Worm (Caenorhabditis elegans) whole organism, dauer: ENCODE measurements around the gene T03G6.3.

Experiments
- unc-62 ChIP-seq: sonication (generic microtip); optimal IDR thresholded peaks from 2 replicates; lab custom pipeline; 2017; ENCODE audit warnings: missing biosample characterization, missing genetic modification reagents, missing genetic modification characterization

Gene T03G6.3

ce11 chrX:2595027-2595756 is 20.3 kb downstream of the T03G6.3 start:
- no peak for TF ChIP-seq unc-62 (GFP tag; lab: Kevin White, UChicago)

DNA sequence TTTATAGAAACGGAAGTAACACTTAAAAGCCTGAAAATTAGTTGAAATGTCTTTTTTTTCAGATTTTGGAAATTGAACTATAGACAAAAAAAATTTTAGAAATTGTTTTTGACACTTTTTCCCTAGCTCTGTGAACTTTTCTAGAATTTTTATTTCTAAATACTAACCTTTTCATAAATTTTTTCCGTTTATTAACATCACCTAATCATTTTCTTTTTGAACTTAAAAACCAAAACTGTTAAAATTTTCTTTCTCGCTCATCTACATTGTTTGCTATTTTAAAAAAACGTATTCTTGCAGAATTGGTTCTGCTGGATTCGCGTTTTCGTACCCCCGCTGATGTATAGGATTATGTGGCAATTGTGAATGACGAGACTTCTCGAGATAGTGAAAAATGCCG is 21.8 kb downstream of the T03G6.3 start, which contains the start of the genes nhr-40 and T03G6.7:
TSS of gene nhr-40 (plus strand) at position 301 of the 400 bp plus-strand sequence.
TSS of gene T03G6.7 (plus strand) at position 337 of the 400 bp plus-strand sequence.
- TF ChIP-seq unc-62 (GFP tag; lab: Kevin White, UChicago), result no peak

DNA sequence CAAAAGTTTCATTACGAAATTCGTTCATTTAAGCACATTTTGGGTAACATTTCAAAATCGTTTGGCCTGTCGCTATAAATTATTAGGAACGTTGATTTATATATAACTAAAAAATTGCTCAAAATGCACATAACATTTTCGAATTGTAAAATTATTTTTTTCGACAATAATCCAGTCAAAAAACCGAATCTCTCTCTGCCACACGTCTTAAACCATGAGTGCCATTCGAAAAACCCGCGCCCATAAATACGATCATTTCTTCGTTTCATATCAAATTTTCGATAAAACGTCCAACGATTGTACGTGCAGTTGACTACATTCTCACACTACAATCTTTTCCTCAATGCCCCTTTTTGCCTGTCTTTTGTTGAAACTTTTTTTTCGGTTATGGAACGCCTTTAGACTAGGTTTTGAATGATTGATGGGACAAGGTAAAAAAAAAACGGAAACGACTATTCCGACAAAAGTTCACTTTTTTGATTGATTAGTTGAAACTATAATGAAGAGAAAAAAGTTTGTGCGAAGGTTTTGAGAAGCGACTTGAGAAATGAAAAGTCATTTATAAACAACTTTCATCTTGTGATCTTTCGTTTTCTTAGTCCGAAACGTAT is 22.8 kb downstream of the T03G6.3 start:
- no peak for TF ChIP-seq unc-62 (GFP tag; lab: Kevin White, UChicago)

ce11 chrX:2591586-2592000 is 23.9 kb downstream of the T03G6.3 start:
- TF ChIP-seq unc-62 (GFP tag; lab: Kevin White, UChicago), result no peak

DNA sequence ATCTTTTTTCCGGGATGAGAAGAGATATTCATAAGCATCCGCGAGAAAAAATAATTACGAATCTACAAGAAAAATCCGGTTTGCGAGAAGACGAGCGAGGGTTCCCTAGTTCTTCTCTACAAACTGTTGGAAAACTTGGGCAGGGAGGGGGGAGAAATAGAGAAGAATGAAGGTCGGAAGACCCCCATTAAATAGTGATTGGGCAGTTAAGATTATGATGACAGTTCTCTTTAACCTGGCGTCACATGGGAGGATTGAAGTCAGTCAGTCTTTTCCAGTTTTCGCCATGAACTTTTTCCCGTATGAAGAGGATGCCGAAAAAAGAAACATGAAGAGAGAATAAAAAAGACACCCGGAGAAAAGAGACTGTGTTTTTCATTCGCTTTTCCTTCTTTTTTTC is 24.7 kb downstream of the T03G6.3 start:
- no peak for TF ChIP-seq unc-62 (GFP tag; lab: Kevin White, UChicago)

- TF ChIP-seq unc-62 (GFP tag; lab: Kevin White, UChicago), result no peak
Observed at ce11 chrX:2590023-2590422, 25.5 kb downstream of the T03G6.3 start.

DNA sequence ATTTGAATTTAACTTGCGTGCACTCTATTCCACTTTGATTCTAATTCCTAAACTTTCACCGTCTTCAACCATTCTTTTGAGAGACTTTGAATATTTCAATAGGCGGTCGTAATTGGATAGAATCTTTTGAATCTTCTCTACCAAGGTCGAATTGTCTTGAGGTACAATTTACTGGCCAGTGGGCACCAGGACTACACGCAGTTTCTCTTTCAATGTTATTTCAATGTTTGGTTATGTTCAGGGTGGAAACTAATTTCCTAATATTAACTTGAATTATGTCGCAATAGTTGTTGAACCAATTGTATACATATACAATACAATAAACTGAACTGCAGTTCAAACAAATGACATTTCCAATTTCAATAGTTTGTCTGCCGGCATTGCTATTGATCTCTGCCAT is 27.5 kb downstream of the T03G6.3 start:
- no peak for TF ChIP-seq unc-62 (GFP tag; lab: Kevin White, UChicago)

ce11 chrX:2585655-2586054 is 29.9 kb downstream of the T03G6.3 start, which contains the start of gene H01M10.2:
TSS of gene H01M10.2 (minus strand) at chrX:2585755.
- TF ChIP-seq unc-62 (GFP tag; lab: Kevin White, UChicago), result no peak

DNA sequence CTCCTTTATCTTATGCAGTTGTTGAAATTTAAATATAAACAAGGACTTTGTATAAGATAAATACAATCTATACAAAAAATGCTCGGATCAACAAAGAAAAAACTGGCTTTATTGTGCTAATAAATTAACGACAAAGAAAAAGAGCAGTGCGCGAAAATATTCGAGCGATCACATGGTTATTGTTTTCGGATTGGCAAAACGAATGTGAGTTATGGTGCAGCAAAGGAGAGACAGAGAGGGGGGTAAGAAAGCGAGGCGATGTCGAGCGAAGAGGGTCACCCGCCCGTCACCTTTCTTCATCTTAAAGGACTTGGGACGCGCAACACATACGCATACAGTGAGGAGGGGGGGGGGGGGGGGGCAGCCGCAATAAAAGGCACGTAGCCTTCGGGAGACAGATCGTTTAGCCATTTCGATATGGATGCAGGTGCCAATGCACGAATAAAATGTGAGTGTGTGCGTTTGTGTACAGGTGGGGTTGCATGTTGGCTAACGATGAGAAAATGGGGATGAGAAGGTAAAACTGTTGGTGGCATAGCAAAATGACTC is 32.3 kb downstream of the T03G6.3 start:
- TF ChIP-seq unc-62 (GFP tag; lab: Kevin White, UChicago), result no peak

DNA sequence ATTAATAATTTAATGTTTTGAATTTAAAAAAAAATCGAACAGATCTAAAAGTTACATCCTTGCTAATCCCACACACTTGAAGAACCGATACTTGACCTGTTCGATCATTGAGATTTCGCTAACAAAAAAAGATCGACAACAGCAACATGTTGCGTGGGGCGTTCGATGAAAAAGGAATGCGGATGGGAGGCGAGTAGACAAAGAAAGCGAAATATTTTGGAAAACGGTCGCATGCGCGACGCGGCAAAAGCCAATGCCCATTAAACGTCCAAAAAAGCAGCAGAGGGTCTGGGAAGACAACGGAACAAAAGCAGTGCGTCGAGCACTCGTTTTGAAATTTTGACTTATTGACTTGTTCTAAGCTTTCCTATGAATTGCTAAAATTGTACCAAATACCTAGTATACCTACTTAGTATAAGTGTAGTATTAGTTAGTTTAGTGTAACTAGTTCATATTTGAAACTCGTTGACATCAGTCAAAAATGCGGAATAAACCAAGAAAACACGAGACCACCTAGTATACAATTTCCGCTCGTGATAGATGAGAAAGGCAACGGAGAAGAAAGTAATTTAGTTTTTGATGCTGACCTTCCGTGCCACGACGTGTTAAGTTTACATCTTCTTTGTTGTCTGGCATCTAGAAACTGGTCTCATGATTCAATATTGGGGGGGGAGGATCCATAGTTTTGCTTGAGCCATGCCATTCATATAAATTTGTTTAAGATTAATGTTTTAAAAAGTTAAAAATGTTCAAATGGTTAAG is 33.5 kb downstream of the T03G6.3 start:
- TF ChIP-seq unc-62 (GFP tag; lab: Kevin White, UChicago), result no peak

ce11 chrX:2580524-2580981 is 35.0 kb downstream of the T03G6.3 start, which contains the start of gene H01M10.1:
TSS of gene H01M10.1 (minus strand) at chrX:2580574.
- TF ChIP-seq unc-62 (GFP tag; lab: Kevin White, UChicago), result no peak

ce11 chrX:2577442-2577841 is 38.1 kb downstream of the T03G6.3 start, which contains the start of gene ttr-42:
TSS of gene ttr-42 (plus strand) at chrX:2577742.
- no peak for TF ChIP-seq unc-62 (GFP tag; lab: Kevin White, UChicago)

- no peak for TF ChIP-seq unc-62 (GFP tag; lab: Kevin White, UChicago)
Observed at ce11 chrX:2572646-2573149, 42.8 kb downstream of the T03G6.3 start, which contains the start of the genes ccd-5 and F52H2.1. TSS of gene ccd-5 (minus strand) at chrX:2572653. TSS of gene F52H2.1 (plus strand) at chrX:2573099.

ce11 chrX:2569040-2569439 is 46.5 kb downstream of the T03G6.3 start:
- no peak for TF ChIP-seq unc-62 (GFP tag; lab: Kevin White, UChicago)

ce11 chrX:2567761-2568160 is 47.8 kb downstream of the T03G6.3 start:
- TF ChIP-seq unc-62 (GFP tag; lab: Kevin White, UChicago), result no peak
